Fruit fly (Drosophila melanogaster) whole organism, prepupa: ENCODE data around the gene Tsp86D.
A peak's percentile ranks its signal among the peaks of the same experiment; 100 is the strongest.

ENCODE experiments used
- CG10631 ChIP-seq: fragments of 200-800 bp; sonication (Bioruptor generic); optimal IDR thresholded peaks from 2 replicates; lab custom pipeline; 2016; ENCODE audit warnings: missing biosample characterization, missing genetic modification characterization
- CG10669 ChIP-seq: fragments of 200-800 bp; sonication (Bioruptor generic); optimal IDR thresholded peaks from 3 replicates; lab custom pipeline; 2018; ENCODE audit warnings: missing biosample characterization, mild to moderate bottlenecking, missing genetic modification characterization, moderate library complexity
- CG11294 ChIP-seq: fragments of 200-800 bp; sonication (Bioruptor generic); IDR thresholded peaks from 2 replicates; pipeline ENCODE4 v1.3.6; 2022; ENCODE audit warnings: missing biosample characterization, missing genetic modification characterization
- CG11762 ChIP-seq: fragments of 200-800 bp; sonication (Bioruptor generic); optimal IDR thresholded peaks from 3 replicates; lab custom pipeline; 2016; ENCODE audit warnings: missing biosample characterization, missing genetic modification characterization; ENCODE audit not compliant: insufficient read depth
- CG1621 ChIP-seq: fragments of 200-800 bp; sonication (Bioruptor generic); optimal IDR thresholded peaks from 3 replicates; lab custom pipeline; 2018; ENCODE audit warnings: missing biosample characterization, mild to moderate bottlenecking, missing genetic modification characterization
- CG31627 ChIP-seq: fragments of 200-800 bp; sonication (Bioruptor generic); optimal IDR thresholded peaks from 3 replicates; lab custom pipeline; 2016; ENCODE audit warnings: missing biosample characterization, missing genetic modification characterization
- CG32006 ChIP-seq: fragments of 200-800 bp; sonication (Bioruptor generic); optimal IDR thresholded peaks from 3 replicates; lab custom pipeline; 2017; ENCODE audit warnings: missing biosample characterization, mild to moderate bottlenecking, missing genetic modification characterization
- CG34406 ChIP-seq: fragments of 200-800 bp; sonication (Bioruptor generic); optimal IDR thresholded peaks from 3 replicates; lab custom pipeline; 2016; ENCODE audit warnings: missing biosample characterization, missing genetic modification characterization
- CG3919 ChIP-seq: fragments of 200-800 bp; sonication (Bioruptor generic); optimal IDR thresholded peaks from 3 replicates; lab custom pipeline; 2016; ENCODE audit warnings: missing biosample characterization, missing genetic modification characterization
- CG4318 ChIP-seq: fragments of 200-800 bp; sonication (Bioruptor generic); optimal IDR thresholded peaks from 3 replicates; lab custom pipeline; 2017; ENCODE audit warnings: missing biosample characterization, mild to moderate bottlenecking, missing genetic modification characterization
- CG6163 ChIP-seq: fragments of 200-800 bp; sonication (Bioruptor generic); IDR thresholded peaks from 3 replicates; pipeline ENCODE4 v1.3.6; 2022; ENCODE audit warnings: missing biosample characterization, missing genetic modification characterization
- CG6792 ChIP-seq: fragments of 200-800 bp; sonication (Bioruptor generic); optimal IDR thresholded peaks from 3 replicates; lab custom pipeline; 2016; ENCODE audit warnings: missing biosample characterization, missing genetic modification characterization
- CG6854 ChIP-seq: fragments of 200-800 bp; sonication (Bioruptor generic); optimal IDR thresholded peaks from 2 replicates; lab custom pipeline; 2017; ENCODE audit warnings: missing biosample characterization, mild to moderate bottlenecking, missing genetic modification characterization
- CG7368 ChIP-seq: fragments of 200-800 bp; sonication (Bioruptor generic); optimal IDR thresholded peaks from 3 replicates; lab custom pipeline; 2016; ENCODE audit warnings: missing biosample characterization, missing genetic modification characterization
- CG8119 ChIP-seq: fragments of 200-800 bp; sonication (Bioruptor generic); IDR thresholded peaks from 3 replicates; pipeline ENCODE4 v1.3.6; 2022; ENCODE audit warnings: missing biosample characterization, missing genetic modification characterization
- CG8319 ChIP-seq: fragments of 200-800 bp; sonication (Bioruptor generic); optimal IDR thresholded peaks from 3 replicates; lab custom pipeline; 2016; ENCODE audit warnings: missing biosample characterization, missing genetic modification characterization
- CG9139 ChIP-seq: fragments of 200-800 bp; sonication (Bioruptor generic); optimal IDR thresholded peaks from 3 replicates; lab custom pipeline; 2017; ENCODE audit warnings: missing biosample characterization, mild to moderate bottlenecking, missing genetic modification characterization
- Eip78C ChIP-seq: fragments of 200-800 bp; sonication (Bioruptor generic); peaks from one replicate; lab custom pipeline; 2016; ENCODE audit warnings: missing biosample characterization, missing genetic modification characterization
- Ets21C ChIP-seq: fragments of 200-800 bp; sonication (Bioruptor generic); optimal IDR thresholded peaks from 3 replicates; lab custom pipeline; 2016; ENCODE audit warnings: missing biosample characterization, missing genetic modification characterization
- Ets96B ChIP-seq: fragments of 200-800 bp; optimal IDR thresholded peaks from 2 replicates; lab custom pipeline; 2019; ENCODE audit warnings: missing biosample characterization, mild to moderate bottlenecking, missing genetic modification characterization, moderate library complexity
- Gug ChIP-seq: fragments of 200-800 bp; sonication (Bioruptor generic); IDR thresholded peaks from 2 replicates; pipeline ENCODE4 v1.3.6; 2022; ENCODE audit warnings: missing biosample characterization, missing genetic modification characterization
- Hr38 ChIP-seq: sonication (Bioruptor generic); optimal IDR thresholded peaks from 2 replicates; lab custom pipeline; 2016; ENCODE audit warnings: missing biosample characterization, missing genetic modification characterization
- Hr39 ChIP-seq: fragments of 200-800 bp; sonication (Bioruptor generic); optimal IDR thresholded peaks from 2 replicates; lab custom pipeline; 2016; ENCODE audit warnings: missing biosample characterization, missing genetic modification characterization
- Hr4 ChIP-seq: fragments of 200-800 bp; sonication (Bioruptor generic); optimal IDR thresholded peaks from 3 replicates; lab custom pipeline; 2016; ENCODE audit warnings: missing biosample characterization, missing genetic modification characterization
- Lpt ChIP-seq: fragments of 200-800 bp; sonication (Bioruptor generic); optimal IDR thresholded peaks from 3 replicates; lab custom pipeline; 2016; ENCODE audit warnings: missing biosample characterization, missing genetic modification characterization
- OdsH ChIP-seq: fragments of 200-800 bp; sonication (Bioruptor generic); optimal IDR thresholded peaks from 3 replicates; lab custom pipeline; 2016; ENCODE audit warnings: missing biosample characterization, missing genetic modification characterization
- Sox102F ChIP-seq: fragments of 200-800 bp; sonication (Bioruptor generic); optimal IDR thresholded peaks from 2 replicates; lab custom pipeline; 2016; ENCODE audit warnings: missing biosample characterization, mild to moderate bottlenecking, missing genetic modification characterization
- Sox14 ChIP-seq: fragments of 200-800 bp; sonication (Bioruptor generic); optimal IDR thresholded peaks from 3 replicates; lab custom pipeline; 2016; ENCODE audit warnings: missing biosample characterization, missing genetic modification characterization
- achi ChIP-seq: fragments of 200-800 bp; sonication (Bioruptor generic); optimal IDR thresholded peaks from 3 replicates; lab custom pipeline; 2016; ENCODE audit warnings: missing biosample characterization, missing genetic modification characterization
- acj6 ChIP-seq: fragments of 200-800 bp; sonication (Bioruptor generic); optimal IDR thresholded peaks from 3 replicates; lab custom pipeline; 2016; ENCODE audit warnings: missing biosample characterization, missing genetic modification characterization
- cyc ChIP-seq: fragments of 200-800 bp; sonication (Bioruptor generic); optimal IDR thresholded peaks from 3 replicates; lab custom pipeline; 2016; ENCODE audit warnings: missing biosample characterization, missing genetic modification characterization
- dac ChIP-seq: fragments of 200-800 bp; sonication (Bioruptor generic); optimal IDR thresholded peaks from 2 replicates; lab custom pipeline; 2017; ENCODE audit warnings: missing biosample characterization, mild to moderate bottlenecking, missing genetic modification characterization
- dsx ChIP-seq: fragments of 200-800 bp; optimal IDR thresholded peaks from 3 replicates; lab custom pipeline; 2019; ENCODE audit warnings: missing biosample characterization, mild to moderate bottlenecking, missing genetic modification characterization, moderate library complexity; ENCODE audit not compliant: poor library complexity, severe bottlenecking
- eg ChIP-seq: fragments of 200-800 bp; sonication (Bioruptor generic); IDR thresholded peaks from 3 replicates; pipeline ENCODE4 v1.3.6; 2022; ENCODE audit warnings: missing biosample characterization, missing genetic modification characterization
- fd85E ChIP-seq: fragments of 200-800 bp; sonication (Bioruptor generic); optimal IDR thresholded peaks from 3 replicates; lab custom pipeline; 2016; ENCODE audit warnings: missing biosample characterization, missing genetic modification characterization
- fkh ChIP-seq: fragments of 200-800 bp; sonication (Bioruptor generic); optimal IDR thresholded peaks from 3 replicates; lab custom pipeline; 2017; ENCODE audit warnings: missing biosample characterization, mild to moderate bottlenecking, missing genetic modification characterization, moderate library complexity
- lz ChIP-seq: fragments of 200-800 bp; sonication (Bioruptor generic); optimal IDR thresholded peaks from 3 replicates; lab custom pipeline; 2016; ENCODE audit warnings: missing biosample characterization, missing genetic modification characterization
- net ChIP-seq: fragments of 200-800 bp; sonication (Bioruptor generic); optimal IDR thresholded peaks from 3 replicates; lab custom pipeline; 2016; ENCODE audit warnings: missing biosample characterization, missing genetic modification characterization
- spab ChIP-seq: fragments of 200-800 bp; sonication (Bioruptor generic); optimal IDR thresholded peaks from 2 replicates; lab custom pipeline; 2017; ENCODE audit warnings: missing biosample characterization, mild to moderate bottlenecking, missing genetic modification characterization, missing genetic modification reagents
- ss ChIP-seq, 2 experiments: fragments of 200-800 bp; sonication (Bioruptor generic); optimal IDR thresholded peaks; 2 replicates in 1 of 2; 3 replicates in 1 of 2; lab custom pipeline; 2017 to 2018; ENCODE audit warnings: mild to moderate bottlenecking in 2 of 2, missing biosample characterization in 2 of 2, missing genetic modification characterization in 2 of 2, moderate library complexity in 1 of 2
- svp ChIP-seq: fragments of 200-800 bp; sonication (Bioruptor generic); peaks from one replicate; lab custom pipeline; 2016; ENCODE audit warnings: missing biosample characterization, missing genetic modification characterization
- topi ChIP-seq: fragments of 200-800 bp; sonication (Bioruptor generic); optimal IDR thresholded peaks from 3 replicates; lab custom pipeline; 2016; ENCODE audit warnings: missing biosample characterization, missing genetic modification characterization
- vri ChIP-seq: fragments of 200-800 bp; sonication (Bioruptor generic); optimal IDR thresholded peaks from 3 replicates; lab custom pipeline; 2016; ENCODE audit warnings: missing biosample characterization, mild to moderate bottlenecking, missing genetic modification characterization

Gene Tsp86D

dm6 chr3R:10863446-10863819, 5.1 kb upstream of the Tsp86D start (continued):
- TF ChIP-seq CG32006 (peak; percentile 47), Hr39 (GFP tag; lab: Kevin White, UChicago) (peak; percentile 11)

- no peak for TF ChIP-seq Hr38 (GFP tag; lab: Kevin White, UChicago)
- TF ChIP-seq CG4318 (GFP tag; lab: Kevin White, UChicago): no peak
- no peak for TF ChIP-seq CG3919 (GFP tag; lab: Kevin White, UChicago)
- no peak for TF ChIP-seq Sox102F (GFP tag; lab: Kevin White, UChicago)
- no peak for TF ChIP-seq CG11294 (GFP tag; lab: Robert Waterston, UW)
- TF ChIP-seq CG8119 (GFP tag; lab: Robert Waterston, UW): no peak
- TF ChIP-seq CG10669 (GFP tag; lab: Kevin White, UChicago): no peak
- no peak for TF ChIP-seq eg (GFP tag; lab: Robert Waterston, UW)
- TF ChIP-seq Sox14 (GFP tag; lab: Kevin White, UChicago): no peak
- TF ChIP-seq CG9139: no peak
- no peak for TF ChIP-seq lz (GFP tag; lab: Kevin White, UChicago)
- TF ChIP-seq dac (GFP tag; lab: Kevin White, UChicago): no peak
- no peak for TF ChIP-seq achi (GFP tag; lab: Kevin White, UChicago)
- no peak for TF ChIP-seq CG31627 (GFP tag; lab: Kevin White, UChicago)
- TF ChIP-seq dsx (GFP tag; lab: Kevin White, UChicago): no peak
- no peak for TF ChIP-seq Eip78C
- no peak for TF ChIP-seq CG34406 (GFP tag; lab: Kevin White, UChicago)
- no peak for TF ChIP-seq Ets96B (tag; lab: Kevin White, UChicago)
- TF ChIP-seq, all 60 proteins: peak for 0
Measured at dm6 chr3R:10863956-10864355, 4.6 kb upstream of the Tsp86D start.

- TF ChIP-seq ss (GFP tag; optimal IDR thresholded peaks at IDR 0.05; lab: Kevin White, UChicago) (no peak), svp (peak; percentile 93), dsx (GFP tag; lab: Kevin White, UChicago) (peak; percentile 40), vri (GFP tag; lab: Kevin White, UChicago) (peak; percentile 79), Ets21C (GFP tag; lab: Kevin White, UChicago) (no peak)
Measured at dm6 chr3R:10870561-10870960, 2.1 kb downstream of the Tsp86D start.

dm6 chr3R:10872148-10872783, 3.8 kb downstream of the Tsp86D start, which contains the start of gene Fdh:
Gene Fdh, minus strand, starts transcription at chr3R:10872381.
- TF ChIP-seq ss (GFP tag; optimal IDR thresholded peaks at IDR 0.05; lab: Kevin White, UChicago) (peak; percentile 40 to 49), CG11762 (GFP tag; lab: Kevin White, UChicago) (no peak), cyc (GFP tag; lab: Kevin White, UChicago) (no peak), lz (GFP tag; lab: Kevin White, UChicago) (peak; percentile 66), CG6163 (GFP tag; lab: Robert Waterston, UW) (peak; percentile 50; the same call in 1 of the 3 replicates), CG1621 (tag; lab: Kevin White, UChicago) (peak; percentile 18), acj6 (GFP tag; lab: Kevin White, UChicago) (peak; percentile 63), eg (GFP tag; lab: Robert Waterston, UW) (peak; percentile 40; the same call in 1 of the 3 replicates), CG10669 (GFP tag; lab: Kevin White, UChicago) (peak; percentile 45), Gug (GFP tag; lab: Robert Waterston, UW) (no peak), CG7368 (GFP tag; lab: Kevin White, UChicago) (peak; percentile 18), dac (GFP tag; lab: Kevin White, UChicago) (no peak), Hr38 (GFP tag; lab: Kevin White, UChicago) (no peak), spab (GFP tag; lab: Kevin White, UChicago) (no peak), CG9139 (no peak), Hr4 (peak; percentile 54), CG10631 (GFP tag; lab: Kevin White, UChicago) (no peak), topi (peak; percentile 59), Ets21C (GFP tag; lab: Kevin White, UChicago) (no peak), CG6792 (peak; percentile 46), fkh (GFP tag; lab: Kevin White, UChicago) (peak; percentile 40), Sox14 (GFP tag; lab: Kevin White, UChicago) (peak; percentile 31), OdsH (GFP tag; lab: Kevin White, UChicago) (peak; percentile 56), fd85E (GFP tag; lab: Kevin White, UChicago) (no peak), Hr39 (GFP tag; lab: Kevin White, UChicago) (peak; percentile 40), vri (GFP tag; lab: Kevin White, UChicago) (peak; percentile 32), CG11294 (GFP tag; lab: Robert Waterston, UW) (no peak), CG6854 (GFP tag; lab: Kevin White, UChicago) (peak; percentile 58), CG34406 (GFP tag; lab: Kevin White, UChicago) (peak; percentile 54), Lpt (GFP tag; lab: Kevin White, UChicago) (peak; percentile 44), Eip78C (peak; percentile 89), net (GFP tag; lab: Kevin White, UChicago) (no peak), CG8319 (GFP tag; lab: Kevin White, UChicago) (no peak)
